Worm (Caenorhabditis elegans) whole organism, late embryonic: ENCODE data around the gene Y32G9A.3.

ENCODE experiments used
- F13H6.1 ChIP-seq: sonication (generic microtip); optimal IDR thresholded peaks from 2 replicates; lab custom pipeline; 2016; ENCODE audit warnings: missing genetic modification characterization, missing compliant biosample characterization
- ceh-22 ChIP-seq: sonication (generic microtip); optimal IDR thresholded peaks from 2 replicates; lab custom pipeline; 2017; ENCODE audit warnings: missing biosample characterization, missing genetic modification characterization
- ceh-34 ChIP-seq: sonication (generic microtip); optimal IDR thresholded peaks from 2 replicates; lab custom pipeline; 2016; ENCODE audit warnings: mild to moderate bottlenecking, missing genetic modification characterization, missing compliant biosample characterization
- mec-3 ChIP-seq: sonication (generic microtip); optimal IDR thresholded peaks from 2 replicates; lab custom pipeline; 2016; ENCODE audit warnings: borderline replicate concordance, missing genetic modification characterization, missing compliant biosample characterization
- nfya-1 ChIP-seq: sonication (generic microtip); optimal IDR thresholded peaks from 2 replicates; lab custom pipeline; 2017; ENCODE audit warnings: missing genetic modification characterization, mild to moderate bottlenecking, missing compliant biosample characterization, antibody characterized with exemption, moderate library complexity

- TF ChIP-seq mec-3 (tag; lab: Kevin White, UChicago), result no peak
- no peak for TF ChIP-seq nfya-1 (tag; lab: Kevin White, UChicago)
- TF ChIP-seq ceh-34 (tag; lab: Kevin White, UChicago), result no peak
- TF ChIP-seq F13H6.1 (tag; lab: Kevin White, UChicago), result no peak
- no peak for TF ChIP-seq ceh-22 (tag; lab: Kevin White, UChicago)
These were observed 41.5 kb upstream of the Y32G9A.3 start, which contains the start of gene T10B5.3 for ce11 chrV:1869682-1870081.
